Worm (Caenorhabditis elegans) whole organism, L4 larva: ENCODE data around the gene thn-4.

ENCODE experiments used
- arid-1 ChIP-seq: fragments of 200-800 bp; sonication (Bioruptor generic); conservative IDR thresholded peaks from 2 replicates; pipeline ENCODE4 v1.3.6; 2022; ENCODE audit warnings: missing genetic modification reagents, missing genetic modification characterization, missing compliant biosample characterization
- lin-29 ChIP-seq: fragments of 200-800 bp; sonication (Bioruptor generic); IDR thresholded peaks from 2 replicates; pipeline ENCODE4 v1.3.6; 2022; ENCODE audit warnings: missing genetic modification reagents, missing genetic modification characterization, missing compliant biosample characterization
- mxl-3 ChIP-seq: fragments of 200-800 bp; sonication (Bioruptor generic); optimal IDR thresholded peaks from 2 replicates; lab custom pipeline; 2018; ENCODE audit warnings: mild to moderate bottlenecking, missing genetic modification characterization, missing compliant biosample characterization
- nhr-102 ChIP-seq: sonication (generic microtip); optimal IDR thresholded peaks from 2 replicates; lab custom pipeline; 2016; ENCODE audit warnings: mild to moderate bottlenecking, missing genetic modification characterization, moderate library complexity, missing compliant biosample characterization
- nhr-111 ChIP-seq: fragments of 200-800 bp; sonication (Bioruptor generic); optimal IDR thresholded peaks from 2 replicates; lab custom pipeline; 2018; ENCODE audit warnings: mild to moderate bottlenecking, missing genetic modification characterization, missing compliant biosample characterization
- pha-4 ChIP-seq, 2 experiments: fragments of 150-350 bp in 1 of 2; fragments of 200-800 bp in 1 of 2; sonication (Bioruptor generic) in 1 of 2; IDR thresholded peaks in 1 of 2; optimal IDR thresholded peaks in 1 of 2; 2 replicates each; pipeline versions ENCODE4 v1.3.6 to Lab custom; 2014 to 2022; ENCODE audit warnings: missing genetic modification characterization in 2 of 2, missing genetic modification reagents in 2 of 2, missing biosample characterization in 1 of 2, missing compliant biosample characterization in 1 of 2

DNA sequence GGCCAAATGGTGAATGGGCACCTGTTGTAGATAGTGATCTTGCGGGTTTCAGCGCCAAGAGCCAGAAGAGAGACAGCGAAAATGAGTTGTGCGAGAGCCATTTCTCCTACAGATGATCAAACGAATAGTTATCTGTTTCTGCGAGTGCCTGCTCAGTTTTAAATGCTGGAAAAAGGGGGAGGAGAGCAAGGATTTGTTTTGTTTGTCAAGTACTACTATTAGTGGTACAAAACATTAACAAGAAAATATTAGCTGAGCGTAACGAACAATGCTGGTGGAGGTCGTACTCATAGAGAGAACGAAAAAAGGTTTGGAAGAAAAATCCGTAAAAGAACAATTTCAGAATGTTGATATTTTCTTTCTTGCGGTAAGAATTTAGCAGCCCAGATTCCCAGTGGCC lies at the start of gene thn-4:
- TF ChIP-seq mxl-3 (GFP tag; lab: Kevin White, UChicago) (no peak), nhr-102 (tag; lab: Kevin White, UChicago) (no peak), lin-29 (GFP tag; lab: Robert Waterston, UW) (no peak), nhr-111 (GFP tag; lab: Kevin White, UChicago) (no peak), pha-4 (GFP tag; IDR thresholded peaks at IDR 0.05; lab: Robert Waterston, UW) (no peak), pha-4 (tag; optimal IDR thresholded peaks at IDR 0.05; lab: Kevin White, UChicago) (no peak), arid-1 (no peak)
